Worm (Caenorhabditis elegans): ENCODE results near the gene F41G4.13.

Gene F41G4.13

ce11 chrX:16793470-16793869 is 41.1 kb downstream of the F41G4.13 start (continued):
- TF ChIP-seq ceh-20 (GFP tag; IDR thresholded peaks at IDR 0.05): no peak
- TF ChIP-seq snpc-4 (tag; optimal IDR thresholded peaks at IDR 0.05): no peak
- TF ChIP-seq jun-1 (tag; optimal IDR thresholded peaks at IDR 0.05): no peak
- no peak for TF ChIP-seq ceh-44 (GFP tag; IDR thresholded peaks at IDR 0.05)
- no peak for TF ChIP-seq unc-130 (GFP tag; optimal IDR thresholded peaks at IDR 0.05)
- no peak for TF ChIP-seq arid-1 (GFP tag; conservative IDR thresholded peaks at IDR 0.05)
- TF ChIP-seq hlh-30 (tag; optimal IDR thresholded peaks at IDR 0.05; ENCODE audit: insufficient read depth): peak; percentile 88
- peak; percentile 83 for TF ChIP-seq mxl-3 (GFP tag; optimal IDR thresholded peaks at IDR 0.05)
- TF ChIP-seq gei-8 (GFP tag; optimal IDR thresholded peaks at IDR 0.05): no peak

ce11 chrX:16792700-16793176 is 41.9 kb downstream of the F41G4.13 start, which contains the start of gene got-1.2:
got-1.2 (minus strand) TSS chrX:16793126.
- TF ChIP-seq nhr-237 (tag; optimal IDR thresholded peaks at IDR 0.05) (no peak), aha-1 (tag) (peak; percentile 86), set-16 (GFP tag; IDR thresholded peaks at IDR 0.05) (peak; percentile 69), hlh-30 (tag; optimal IDR thresholded peaks at IDR 0.05; ENCODE audit: insufficient read depth) (peak; percentile 15), ama-1 (optimal IDR thresholded peaks at IDR 0.05) (no peak)

ce11 chrX:16787152-16787551 is 47.4 kb downstream of the F41G4.13 start:
- no peak for TF ChIP-seq F37D6.2 (tag; optimal IDR thresholded peaks at IDR 0.05)
- TF ChIP-seq ces-1 (GFP tag; optimal IDR thresholded peaks at IDR 0.05): no peak
- no peak for TF ChIP-seq lin-38 (GFP tag; IDR thresholded peaks at IDR 0.05)
- TF ChIP-seq unc-62 (GFP tag; optimal IDR thresholded peaks at IDR 0.05 in 1 of 2): peak in 1 of 2 experiments; percentile 71
- no peak for TF ChIP-seq unc-62 (tag; optimal IDR thresholded peaks at IDR 0.05)
- TF ChIP-seq gei-8 (GFP tag; optimal IDR thresholded peaks at IDR 0.05): no peak
- TF ChIP-seq snpc-1.2 (GFP tag; IDR thresholded peaks at IDR 0.05): no peak
- TF ChIP-seq egl-43 (GFP tag; IDR thresholded peaks at IDR 0.05): no peak

ce11 chrX:16786021-16786488 is 48.5 kb downstream of the F41G4.13 start, which contains the start of gene T01C8.2:
T01C8.2 (plus strand) TSS chrX:16786438.
- TF ChIP-seq R02D3.7 (tag; optimal IDR thresholded peaks at IDR 0.05) (no peak), nhr-48 (tag; optimal IDR thresholded peaks at IDR 0.05) (no peak), daf-12 (tag; optimal IDR thresholded peaks at IDR 0.05) (no peak), dpl-1 (GFP tag; optimal IDR thresholded peaks at IDR 0.05) (no peak), saeg-2 (GFP tag; IDR thresholded peaks at IDR 0.05) (no peak), lim-7 (GFP tag; IDR thresholded peaks at IDR 0.05) (no peak), hlh-30 (tag; optimal IDR thresholded peaks at IDR 0.05; ENCODE audit: insufficient read depth) (no peak), nhr-111 (GFP tag; optimal IDR thresholded peaks at IDR 0.05) (no peak), pqm-1 (tag; optimal IDR thresholded peaks at IDR 0.05) (no peak), lin-29 (GFP tag; IDR thresholded peaks at IDR 0.05) (no peak), unc-62 (GFP tag; optimal IDR thresholded peaks at IDR 0.05 in 1 of 2) (peak in 1 of 2 experiments; percentile 72), unc-62 (tag; optimal IDR thresholded peaks at IDR 0.05) (no peak), sdz-12 (GFP tag; optimal IDR thresholded peaks at IDR 0.05) (no peak), lin-39 (tag; optimal IDR thresholded peaks at IDR 0.05) (no peak), ceh-44 (GFP tag; IDR thresholded peaks at IDR 0.05) (no peak), daf-16 (GFP tag; optimal IDR thresholded peaks at IDR 0.05) (no peak), daf-16 (tag; optimal IDR thresholded peaks at IDR 0.05) (no peak), lir-3 (tag; optimal IDR thresholded peaks at IDR 0.05) (no peak), fos-1 (tag; optimal IDR thresholded peaks at IDR 0.05) (no peak), ceh-62 (tag; optimal IDR thresholded peaks at IDR 0.05) (no peak), nhr-42 (GFP tag; IDR thresholded peaks at IDR 0.05) (no peak), skn-1 (tag; optimal IDR thresholded peaks at IDR 0.05) (no peak), gei-8 (GFP tag; optimal IDR thresholded peaks at IDR 0.05) (no peak), mdl-1 (tag; optimal IDR thresholded peaks at IDR 0.05) (peak in 1 of 2 experiments; percentile 12), zfp-3 (GFP tag; conservative IDR thresholded peaks at IDR 0.05) (no peak), lin-1 (GFP tag; IDR thresholded peaks at IDR 0.05) (no peak), nhr-76 (tag; optimal IDR thresholded peaks at IDR 0.05) (no peak), nhr-237 (tag; optimal IDR thresholded peaks at IDR 0.05) (no peak), aly-2 (tag; optimal IDR thresholded peaks at IDR 0.05) (no peak), T26A8.4 (GFP tag; IDR thresholded peaks at IDR 0.05) (no peak), dmd-9 (GFP tag; IDR thresholded peaks at IDR 0.05) (no peak), nhr-28 (tag; optimal IDR thresholded peaks at IDR 0.05) (peak; percentile 22), mes-2 (tag; optimal IDR thresholded peaks at IDR 0.05; ENCODE audit: poor library complexity, severe bottlenecking) (no peak)
